Fruit fly (Drosophila melanogaster) whole organism, embryonic: ENCODE measurements around the gene CG14082.

Experiments used
- Aef1 ChIP-seq: fragments of 200-800 bp; sonication (Bioruptor generic); IDR thresholded peaks from 3 replicates; pipeline ENCODE4 v1.3.6; 2022; ENCODE audit warnings: missing biosample characterization, missing genetic modification characterization
- CG10959 ChIP-seq: fragments of 200-800 bp; sonication (Bioruptor generic); IDR thresholded peaks from 2 replicates; pipeline ENCODE4 v1.3.6; 2022; ENCODE audit warnings: missing biosample characterization, missing genetic modification characterization
- CG11085 ChIP-seq: fragments of 200-800 bp; sonication (Bioruptor generic); IDR thresholded peaks from 2 replicates; pipeline ENCODE4 v1.3.6; 2022; ENCODE audit warnings: missing biosample characterization, missing genetic modification characterization
- CG11504 ChIP-seq: fragments of 200-800 bp; sonication (Bioruptor generic); optimal IDR thresholded peaks from 3 replicates; lab custom pipeline; 2019; ENCODE audit warnings: missing biosample characterization, mild to moderate bottlenecking, missing genetic modification characterization, moderate library complexity
- CG1233 ChIP-seq: fragments of 200-800 bp; sonication (Bioruptor generic); optimal IDR thresholded peaks from 4 replicates; lab custom pipeline; 2018; ENCODE audit warnings: missing biosample characterization, mild to moderate bottlenecking, missing genetic modification characterization
- CG13894 ChIP-seq: fragments of 200-800 bp; sonication (Bioruptor generic); optimal IDR thresholded peaks from 3 replicates; lab custom pipeline; 2018; ENCODE audit warnings: missing biosample characterization, mild to moderate bottlenecking, missing genetic modification characterization, moderate library complexity
- CG15696 ChIP-seq: fragments of 200-800 bp; sonication (Bioruptor generic); optimal IDR thresholded peaks from 2 replicates; lab custom pipeline; 2019; ENCODE audit warnings: missing biosample characterization, mild to moderate bottlenecking, missing genetic modification characterization, moderate library complexity
- CG16815 ChIP-seq: fragments of 200-800 bp; sonication (Bioruptor generic); optimal IDR thresholded peaks from 3 replicates; lab custom pipeline; 2017; ENCODE audit warnings: missing biosample characterization, mild to moderate bottlenecking, missing genetic modification characterization
- CG17361 ChIP-seq: fragments of 200-800 bp; sonication (Bioruptor generic); IDR thresholded peaks from 3 replicates; pipeline ENCODE4 v1.3.6; 2022; ENCODE audit warnings: missing biosample characterization, missing genetic modification characterization
- CG18262 ChIP-seq: fragments of 200-800 bp; optimal IDR thresholded peaks from 3 replicates; lab custom pipeline; 2019; ENCODE audit warnings: missing biosample characterization, mild to moderate bottlenecking, missing genetic modification characterization, moderate library complexity
- CG18476 ChIP-seq: fragments of 200-800 bp; sonication (Bioruptor generic); optimal IDR thresholded peaks from 2 replicates; lab custom pipeline; 2016; ENCODE audit warnings: missing biosample characterization, mild to moderate bottlenecking, missing genetic modification characterization
- CG2199 ChIP-seq: fragments of 200-800 bp; sonication (Bioruptor generic); IDR thresholded peaks from 3 replicates; pipeline ENCODE4 v1.3.6; 2022; ENCODE audit warnings: missing biosample characterization, missing genetic modification characterization
- CG2712 ChIP-seq: fragments of 200-800 bp; optimal IDR thresholded peaks from 3 replicates; lab custom pipeline; 2019; ENCODE audit warnings: missing biosample characterization, mild to moderate bottlenecking, missing genetic modification characterization, moderate library complexity
- CG30403 ChIP-seq: fragments of 200-800 bp; sonication (Bioruptor generic); optimal IDR thresholded peaks from 3 replicates; lab custom pipeline; 2016; ENCODE audit warnings: missing biosample characterization, missing genetic modification characterization
- CG3065 ChIP-seq: fragments of 200-800 bp; sonication (Bioruptor generic); optimal IDR thresholded peaks from 2 replicates; lab custom pipeline; 2016; ENCODE audit warnings: missing biosample characterization, missing genetic modification characterization
- CG31365 ChIP-seq: fragments of 200-800 bp; sonication (Bioruptor generic); optimal IDR thresholded peaks from 2 replicates; lab custom pipeline; 2018; ENCODE audit warnings: missing biosample characterization, mild to moderate bottlenecking, missing genetic modification characterization
- CG31441 ChIP-seq: fragments of 200-800 bp; sonication (Bioruptor generic); IDR thresholded peaks from 2 replicates; pipeline ENCODE4 v1.3.6; 2022; ENCODE audit warnings: missing biosample characterization, missing genetic modification characterization
- CG4404 ChIP-seq: fragments of 200-800 bp; sonication (Bioruptor generic); IDR thresholded peaks from 2 replicates; pipeline ENCODE4 v1.3.6; 2022; ENCODE audit warnings: missing biosample characterization, missing genetic modification characterization
- CG7271 ChIP-seq: fragments of 200-800 bp; sonication (Bioruptor generic); optimal IDR thresholded peaks from 2 replicates; lab custom pipeline; 2018; ENCODE audit warnings: missing biosample characterization, mild to moderate bottlenecking, missing genetic modification characterization, moderate library complexity
- CG7839 ChIP-seq: fragments of 200-800 bp; sonication (Bioruptor generic); optimal IDR thresholded peaks from 3 replicates; lab custom pipeline; 2018; ENCODE audit warnings: missing biosample characterization, mild to moderate bottlenecking, missing genetic modification characterization, moderate library complexity
- CG8765 ChIP-seq: fragments of 200-800 bp; sonication (Bioruptor generic); IDR thresholded peaks from 2 replicates; pipeline ENCODE4 v1.3.6; 2022; ENCODE audit warnings: missing biosample characterization, missing genetic modification characterization
- CG8924 ChIP-seq: fragments of 200-800 bp; optimal IDR thresholded peaks from 3 replicates; lab custom pipeline; 2019; ENCODE audit warnings: missing biosample characterization, mild to moderate bottlenecking, missing genetic modification characterization, moderate library complexity
- CG9727 ChIP-seq: fragments of 200-800 bp; sonication (Bioruptor generic); optimal IDR thresholded peaks from 3 replicates; lab custom pipeline; 2017; ENCODE audit warnings: missing biosample characterization, mild to moderate bottlenecking, missing genetic modification characterization
- CHES-1-like ChIP-seq: fragments of 200-800 bp; sonication (Bioruptor generic); optimal IDR thresholded peaks from 2 replicates; lab custom pipeline; 2016; ENCODE audit warnings: missing biosample characterization, missing genetic modification characterization
- Dll ChIP-seq: fragments of 200-800 bp; sonication (Bioruptor generic); IDR thresholded peaks from 4 replicates; pipeline ENCODE4 v1.3.6; 2022; ENCODE audit warnings: missing biosample characterization, missing genetic modification characterization; ENCODE audit not compliant: partially characterized antibody
- Dp ChIP-seq: fragments of 200-800 bp; sonication (Bioruptor generic); optimal IDR thresholded peaks from 2 replicates; lab custom pipeline; 2018; ENCODE audit warnings: missing biosample characterization, mild to moderate bottlenecking, missing genetic modification characterization, moderate library complexity
- ERR ChIP-seq: fragments of 200-800 bp; sonication (Bioruptor generic); optimal IDR thresholded peaks from 2 replicates; lab custom pipeline; 2016; ENCODE audit warnings: missing biosample characterization, missing genetic modification characterization
- Elba2 ChIP-seq: fragments of 200-800 bp; sonication (Bioruptor generic); optimal IDR thresholded peaks from 3 replicates; lab custom pipeline; 2016; ENCODE audit warnings: missing biosample characterization, missing genetic modification characterization
- Nf-YA ChIP-seq: fragments of 200-800 bp; sonication (Bioruptor generic); IDR thresholded peaks from 2 replicates; pipeline ENCODE4 v1.3.6; 2022; ENCODE audit warnings: missing biosample characterization, missing genetic modification characterization
- Ssrp ChIP-seq: fragments of 200-800 bp; sonication (Bioruptor generic); optimal IDR thresholded peaks from 2 replicates; lab custom pipeline; 2018; ENCODE audit warnings: missing biosample characterization, mild to moderate bottlenecking, missing genetic modification characterization, moderate library complexity
- Vsx1 ChIP-seq: fragments of 200-800 bp; sonication (Bioruptor generic); optimal IDR thresholded peaks from 2 replicates; lab custom pipeline; 2017; ENCODE audit warnings: missing biosample characterization, mild to moderate bottlenecking, missing genetic modification characterization, missing genetic modification reagents
- Xrp1 ChIP-seq: fragments of 200-800 bp; sonication (Bioruptor generic); IDR thresholded peaks from 2 replicates; pipeline ENCODE4 v1.3.6; 2022; ENCODE audit warnings: missing biosample characterization, missing genetic modification characterization
- ab ChIP-seq: fragments of 200-800 bp; sonication (Bioruptor generic); optimal IDR thresholded peaks from 2 replicates; lab custom pipeline; 2016; ENCODE audit warnings: missing biosample characterization, missing genetic modification characterization
- ac ChIP-seq: fragments of 200-800 bp; sonication (Bioruptor generic); optimal IDR thresholded peaks from 3 replicates; lab custom pipeline; 2017; ENCODE audit warnings: missing biosample characterization, mild to moderate bottlenecking, missing genetic modification characterization
- chif ChIP-seq, 2 experiments: fragments of 200-800 bp; sonication (Bioruptor generic); optimal IDR thresholded peaks; 3 replicates each; lab custom pipeline; 2016; ENCODE audit warnings: missing biosample characterization in 2 of 2, missing genetic modification characterization in 2 of 2
- chinmo ChIP-seq: fragments of 200-800 bp; sonication (Bioruptor generic); IDR thresholded peaks from 4 replicates; pipeline ENCODE4 v1.3.6; 2022; ENCODE audit warnings: missing biosample characterization, missing genetic modification characterization; ENCODE audit not compliant: partially characterized antibody
- crol ChIP-seq: fragments of 200-800 bp; sonication (Bioruptor generic); IDR thresholded peaks from 2 replicates; pipeline ENCODE4 v1.3.6; 2022; ENCODE audit warnings: missing biosample characterization, missing genetic modification characterization
- dimm ChIP-seq: fragments of 200-800 bp; sonication (Bioruptor generic); IDR thresholded peaks from 2 replicates; pipeline ENCODE4 v1.3.6; 2022; ENCODE audit warnings: missing biosample characterization, missing genetic modification characterization
- grau ChIP-seq: fragments of 200-800 bp; optimal IDR thresholded peaks from 3 replicates; lab custom pipeline; 2019; ENCODE audit warnings: missing biosample characterization, mild to moderate bottlenecking, missing genetic modification characterization, moderate library complexity
- hkb ChIP-seq, 2 experiments: fragments of 200-800 bp in 1 of 2; fragments of >200 bp in 1 of 2; sonication (Bioruptor generic) in 1 of 2; IDR thresholded peaks in 1 of 2; optimal IDR thresholded peaks in 1 of 2; 2 replicates each; pipeline versions ENCODE4 v1.3.6 to Lab custom; 2017 to 2022; ENCODE audit warnings: missing biosample characterization in 1 of 2, missing genetic modification characterization in 1 of 2
- oc ChIP-seq: fragments of 200-800 bp; sonication (Bioruptor generic); optimal IDR thresholded peaks from 2 replicates; lab custom pipeline; 2018; ENCODE audit warnings: missing biosample characterization, mild to moderate bottlenecking, missing genetic modification characterization, moderate library complexity
- onecut ChIP-seq: fragments of 200-800 bp; sonication (Bioruptor generic); IDR thresholded peaks from 2 replicates; pipeline ENCODE4 v1.3.6; 2022; ENCODE audit warnings: missing biosample characterization, missing genetic modification characterization
- row ChIP-seq: fragments of 200-800 bp; sonication (Bioruptor generic); IDR thresholded peaks from 3 replicates; pipeline ENCODE4 v1.3.6; 2022; ENCODE audit warnings: missing biosample characterization, missing genetic modification characterization
- sens ChIP-seq: fragments of 200-800 bp; sonication (Bioruptor generic); peaks from one replicate; lab custom pipeline; 2016; ENCODE audit warnings: missing biosample characterization, missing genetic modification characterization
- sna ChIP-seq: fragments of 200-800 bp; sonication (Bioruptor generic); IDR thresholded peaks from 2 replicates; pipeline ENCODE4 v1.3.6; 2022; ENCODE audit warnings: missing biosample characterization, missing genetic modification characterization; ENCODE audit not compliant: partially characterized antibody
- sqz ChIP-seq: fragments of 200-800 bp; sonication (Bioruptor generic); optimal IDR thresholded peaks from 3 replicates; lab custom pipeline; 2018; ENCODE audit warnings: missing biosample characterization, mild to moderate bottlenecking, missing genetic modification characterization
- vvl ChIP-seq: fragments of 200-800 bp; sonication (Bioruptor generic); IDR thresholded peaks from 2 replicates; pipeline ENCODE4 v1.3.6; 2022; ENCODE audit warnings: missing biosample characterization, missing genetic modification characterization
- wdn ChIP-seq: fragments of 200-800 bp; sonication (Bioruptor generic); IDR thresholded peaks from 2 replicates; pipeline ENCODE4 v1.3.6; 2022; ENCODE audit warnings: missing biosample characterization, missing genetic modification characterization
- wek ChIP-seq: fragments of 200-800 bp; sonication (Bioruptor generic); optimal IDR thresholded peaks from 3 replicates; lab custom pipeline; 2018; ENCODE audit warnings: missing biosample characterization, mild to moderate bottlenecking, missing genetic modification characterization, moderate library complexity

The CG14082 gene

dm6 chr3L:19179138-19179782 is 40.5 kb upstream of the CG14082 start (continued):
- TF ChIP-seq wek, result no peak
- peak; percentile 66 for TF ChIP-seq Xrp1 (GFP tag; lab: Robert Waterston, UW)
- no peak for TF ChIP-seq Nf-YA (GFP tag; lab: Robert Waterston, UW)
- no peak for TF ChIP-seq CG31365 (tag; lab: Kevin White, UChicago)
- peak; percentile 66 for TF ChIP-seq CG18262 (tag; lab: Kevin White, UChicago)
- TF ChIP-seq Vsx1 (GFP tag; lab: Kevin White, UChicago), result no peak
- peak; percentile 55 for TF ChIP-seq CG16815 (GFP tag; lab: Kevin White, UChicago)
- peak; percentile 92 for TF ChIP-seq CG15696
- 0 out of 2 replicates have a peak, but pooled peaks have one; percentile 6 for TF ChIP-seq onecut (GFP tag; lab: Robert Waterston, UW)
- TF ChIP-seq Ssrp, result peak; percentile 13
- TF ChIP-seq CG2199, result 0 out of 3 replicates have a peak, but pooled peaks have one; percentile 26
- TF ChIP-seq sqz (GFP tag; lab: Kevin White, UChicago), result peak; percentile 5
- TF ChIP-seq CG8924 (tag; lab: Kevin White, UChicago), result peak; percentile 73
- TF ChIP-seq CG31441 (GFP tag; lab: Robert Waterston, UW), result peak; percentile 40; the same call in 1 of the 2 replicates
- peak; percentile 53 for TF ChIP-seq CG10959
- TF ChIP-seq CG7271 (tag; lab: Kevin White, UChicago), result peak; percentile 56
- TF ChIP-seq chif (GFP tag; optimal IDR thresholded peaks at IDR 0.05; lab: Kevin White, UChicago), result peak in 1 of 2 experiments; percentile 25
- TF ChIP-seq sens (GFP tag; lab: Kevin White, UChicago), result peak; percentile 81
- TF ChIP-seq Dp, result no peak
- TF ChIP-seq dimm (GFP tag; lab: Robert Waterston, UW), result no peak
- TF ChIP-seq CHES-1-like (GFP tag; lab: Kevin White, UChicago), result no peak
- peak; percentile 2 for TF ChIP-seq CG11504 (tag; lab: Kevin White, UChicago)
- peak; percentile 74 for TF ChIP-seq CG9727
- 0 out of 4 replicates have a peak, but pooled peaks have one; percentile 31 for TF ChIP-seq chinmo (GFP tag; lab: Robert Waterston, UW)
- peak; percentile 46; the same call in 2 of the 3 replicates for TF ChIP-seq row (GFP tag; lab: Robert Waterston, UW)
- TF ChIP-seq vvl (GFP tag; lab: Robert Waterston, UW), result no peak
- no peak for TF ChIP-seq Aef1
- no peak for TF ChIP-seq Dll
- TF ChIP-seq ERR, result no peak
- TF ChIP-seq CG4404 (GFP tag; lab: Robert Waterston, UW), result peak; percentile 86
- no peak for TF ChIP-seq CG3065
- peak; percentile 56 for TF ChIP-seq ac (GFP tag; lab: Kevin White, UChicago)
- no peak for TF ChIP-seq oc (tag; lab: Kevin White, UChicago)
- TF ChIP-seq CG13894 (tag; lab: Kevin White, UChicago), result no peak
- peak; percentile 89 for TF ChIP-seq crol (GFP tag; lab: Robert Waterston, UW)
- TF ChIP-seq wdn (GFP tag; lab: Robert Waterston, UW), result no peak
- TF ChIP-seq CG18476 (GFP tag; lab: Kevin White, UChicago), result no peak
- no peak for TF ChIP-seq sna (GFP tag; lab: Robert Waterston, UW)
- peak; percentile 35; the same call in 1 of the 3 replicates for TF ChIP-seq CG17361 (GFP tag; lab: Robert Waterston, UW)
- peak; percentile 23 for TF ChIP-seq grau (tag; lab: Kevin White, UChicago)
- TF ChIP-seq CG11085, result no peak
- no peak for TF ChIP-seq hkb (optimal IDR thresholded peaks at IDR 0.05; lab: Kevin White, UChicago)
- TF ChIP-seq hkb (GFP tag; IDR thresholded peaks at IDR 0.05; lab: Robert Waterston, UW), result 0 out of 2 replicates have a peak, but pooled peaks have one; percentile 24
- peak; percentile 47 for TF ChIP-seq Elba2 (GFP tag; lab: Kevin White, UChicago)
- TF ChIP-seq CG2712, result peak; percentile 74
- TF ChIP-seq ab (GFP tag; lab: Kevin White, UChicago), result no peak
- peak; percentile 3 for TF ChIP-seq CG30403 (GFP tag; lab: Kevin White, UChicago)
- TF ChIP-seq CG8765 (GFP tag; lab: Robert Waterston, UW), result peak; percentile 78
- no peak for TF ChIP-seq CG1233 (GFP tag; lab: Kevin White, UChicago)
- TF ChIP-seq CG7839 (tag; lab: Kevin White, UChicago), result peak; percentile 20
